Fruit fly (Drosophila melanogaster) whole organism: ENCODE results near the gene CG14257.

Source experiments
- CG8478 ChIP-seq: fragments of >200 bp; optimal IDR thresholded peaks from 2 replicates; lab custom pipeline; 2018; ENCODE audit warnings: inconsistent platforms
- Dll ChIP-seq: fragments of >200 bp; optimal IDR thresholded peaks from 2 replicates; lab custom pipeline; 2017
- EcR ChIP-seq, 2 experiments: fragments of >200 bp; optimal IDR thresholded peaks; 2 replicates each; lab custom pipeline; 2017; ENCODE audit warnings: missing biosample characterization in 2 of 2, missing genetic modification characterization in 2 of 2, missing genetic modification reagents in 2 of 2
- pan ChIP-seq: fragments of >200 bp; optimal IDR thresholded peaks from 2 replicates; lab custom pipeline; 2017
- psq ChIP-seq: fragments of >200 bp; optimal IDR thresholded peaks from 2 replicates; lab custom pipeline; 2017
- usp ChIP-seq: fragments of >200 bp; optimal IDR thresholded peaks from 2 replicates; lab custom pipeline; 2017; ENCODE audit warnings: missing biosample characterization, missing genetic modification characterization, mixed read lengths

Gene CG14257

dm6 chr3R:27069810-27070625 lies 5.7 kb upstream of the CG14257 start, which contains the start of gene spz:
spz (minus strand) TSS chr3R:27070070.
- TF ChIP-seq EcR (GFP tag; optimal IDR thresholded peaks at IDR 0.05; lab: Kevin White, UChicago), result no peak
- peak; percentile 71 for TF ChIP-seq Dll (lab: Kevin White, UChicago)
- no peak for TF ChIP-seq psq (lab: Kevin White, UChicago)

dm6 chr3R:27070906-27071498 lies 4.7 kb upstream of the CG14257 start:
- TF ChIP-seq Dll (lab: Kevin White, UChicago) (no peak), EcR (GFP tag; optimal IDR thresholded peaks at IDR 0.05; lab: Kevin White, UChicago) (no peak), CG8478 (lab: Kevin White, UChicago) (no peak), pan (lab: Kevin White, UChicago) (no peak), usp (GFP tag; lab: Kevin White, UChicago) (no peak), psq (lab: Kevin White, UChicago) (no peak)

- TF ChIP-seq CG8478 (lab: Kevin White, UChicago) (no peak), psq (lab: Kevin White, UChicago) (no peak), EcR (GFP tag; optimal IDR thresholded peaks at IDR 0.05; lab: Kevin White, UChicago) (no peak), pan (lab: Kevin White, UChicago) (no peak), usp (GFP tag; lab: Kevin White, UChicago) (no peak), Dll (lab: Kevin White, UChicago) (no peak)
These were observed 948 bp downstream of the CG14257 start for dm6 chr3R:27076618-27077017.

dm6 chr3R:27082752-27083151 lies 7.1 kb downstream of the CG14257 start:
- TF ChIP-seq Dll (lab: Kevin White, UChicago) (no peak), pan (lab: Kevin White, UChicago) (no peak), usp (GFP tag; lab: Kevin White, UChicago) (no peak), EcR (GFP tag; optimal IDR thresholded peaks at IDR 0.05; lab: Kevin White, UChicago) (no peak), CG8478 (lab: Kevin White, UChicago) (no peak), psq (lab: Kevin White, UChicago) (no peak)

dm6 chr3R:27084528-27085052 lies 8.9 kb downstream of the CG14257 start:
- TF ChIP-seq pan (lab: Kevin White, UChicago) (no peak), usp (GFP tag; lab: Kevin White, UChicago) (no peak), psq (lab: Kevin White, UChicago) (no peak), EcR (GFP tag; optimal IDR thresholded peaks at IDR 0.05; lab: Kevin White, UChicago) (no peak), Dll (lab: Kevin White, UChicago) (no peak), CG8478 (lab: Kevin White, UChicago) (no peak)

- TF ChIP-seq usp (GFP tag; lab: Kevin White, UChicago), result no peak
- TF ChIP-seq Dll (lab: Kevin White, UChicago), result no peak
- TF ChIP-seq EcR (GFP tag; optimal IDR thresholded peaks at IDR 0.05; lab: Kevin White, UChicago), result no peak
- no peak for TF ChIP-seq pan (lab: Kevin White, UChicago)
- no peak for TF ChIP-seq psq (lab: Kevin White, UChicago)
- TF ChIP-seq CG8478 (lab: Kevin White, UChicago), result no peak
These were observed 11.9 kb downstream of the CG14257 start, which contains the start of gene Cpr97Ea for dm6 chr3R:27087549-27087948. Cpr97Ea (minus strand) TSS chr3R:27087778.

dm6 chr3R:27091106-27091505 lies 15.4 kb downstream of the CG14257 start, which contains the start of gene Cpr97Eb:
Cpr97Eb (minus strand) TSS chr3R:27091130.
- peak in 1 of 2 experiments; percentile 18 for TF ChIP-seq EcR (GFP tag; optimal IDR thresholded peaks at IDR 0.05; lab: Kevin White, UChicago)
- no peak for TF ChIP-seq pan (lab: Kevin White, UChicago)

- no peak for TF ChIP-seq usp (GFP tag; lab: Kevin White, UChicago)
- TF ChIP-seq CG8478 (lab: Kevin White, UChicago), result no peak
- TF ChIP-seq EcR (GFP tag; optimal IDR thresholded peaks at IDR 0.05; lab: Kevin White, UChicago), result no peak
- no peak for TF ChIP-seq psq (lab: Kevin White, UChicago)
- no peak for TF ChIP-seq pan (lab: Kevin White, UChicago)
- no peak for TF ChIP-seq Dll (lab: Kevin White, UChicago)
These were observed 16.6 kb downstream of the CG14257 start for dm6 chr3R:27092263-27092662.

- TF ChIP-seq CG8478 (lab: Kevin White, UChicago) (no peak), usp (GFP tag; lab: Kevin White, UChicago) (no peak), pan (lab: Kevin White, UChicago) (no peak), Dll (lab: Kevin White, UChicago) (no peak), psq (lab: Kevin White, UChicago) (no peak), EcR (GFP tag; optimal IDR thresholded peaks at IDR 0.05; lab: Kevin White, UChicago) (no peak)
These were observed 17.2 kb downstream of the CG14257 start, which contains the start of gene CG14258 for dm6 chr3R:27092843-27093242. CG14258 (plus strand) TSS chr3R:27093143.

- TF ChIP-seq CG8478 (lab: Kevin White, UChicago), result no peak
- no peak for TF ChIP-seq EcR (GFP tag; optimal IDR thresholded peaks at IDR 0.05; lab: Kevin White, UChicago)
- TF ChIP-seq psq (lab: Kevin White, UChicago), result no peak
- TF ChIP-seq pan (lab: Kevin White, UChicago), result no peak
- TF ChIP-seq usp (GFP tag; lab: Kevin White, UChicago), result no peak
- no peak for TF ChIP-seq Dll (lab: Kevin White, UChicago)
These were observed 18.6 kb downstream of the CG14257 start, which contains the start of gene CG14259 for dm6 chr3R:27094233-27094632. CG14259 (plus strand) TSS chr3R:27094533.

dm6 chr3R:27098638-27099037 lies 23.0 kb downstream of the CG14257 start:
- no peak for TF ChIP-seq usp (GFP tag; lab: Kevin White, UChicago)
- TF ChIP-seq psq (lab: Kevin White, UChicago), result no peak
- TF ChIP-seq pan (lab: Kevin White, UChicago), result no peak
- TF ChIP-seq EcR (GFP tag; optimal IDR thresholded peaks at IDR 0.05; lab: Kevin White, UChicago), result no peak
- TF ChIP-seq CG8478 (lab: Kevin White, UChicago), result no peak
- no peak for TF ChIP-seq Dll (lab: Kevin White, UChicago)
